Fruit fly (Drosophila melanogaster): ENCODE results near the gene Vha100-4.

Vha100-4 gene

DNA sequence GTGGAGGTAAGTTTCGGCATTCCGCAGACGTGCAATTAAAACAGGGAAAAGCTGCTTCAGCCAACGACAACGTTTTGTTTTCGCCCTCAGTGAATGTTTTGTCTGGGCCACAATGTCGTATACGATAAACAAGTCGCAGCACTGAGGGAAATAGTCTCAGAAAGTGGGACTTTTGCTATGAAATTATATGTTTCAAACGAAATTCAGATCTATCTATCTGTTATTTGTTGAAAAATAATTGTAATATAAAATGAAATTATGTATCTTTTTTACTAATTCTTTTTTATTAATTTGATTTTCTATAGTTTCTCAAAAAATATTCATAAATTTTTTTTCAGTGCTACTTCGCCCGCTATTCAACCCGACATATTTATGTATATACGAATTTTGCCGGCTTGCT is 3.8 kb upstream of the Vha100-4 start (continued):
- TF ChIP-seq bigmax (GFP tag; optimal IDR thresholded peaks at IDR 0.05) = no peak
- peak; percentile 60 for TF ChIP-seq CoRest (tag; optimal IDR thresholded peaks at IDR 0.05)
- TF ChIP-seq NFAT (GFP tag; IDR thresholded peaks at IDR 0.05) = peak; percentile 43; the same call in 1 of the 2 replicates
- no peak for TF ChIP-seq D19B (GFP tag; optimal IDR thresholded peaks at IDR 0.05)
- no peak for TF ChIP-seq CG4424 (GFP tag; optimal IDR thresholded peaks at IDR 0.05)
- TF ChIP-seq CG18476 (GFP tag; optimal IDR thresholded peaks at IDR 0.05) = no peak
- peak; percentile 39 for TF ChIP-seq ind (GFP tag; optimal IDR thresholded peaks at IDR 0.05)
- peak; percentile 46 for TF ChIP-seq CG10979 (tag; optimal IDR thresholded peaks at IDR 0.05)
- peak; percentile 73 for TF ChIP-seq CG9932 (GFP tag; IDR thresholded peaks at IDR 0.05)
- TF ChIP-seq kay (GFP tag; optimal IDR thresholded peaks at IDR 0.05) = no peak
- no peak for TF ChIP-seq Ets97D (GFP tag; optimal IDR thresholded peaks at IDR 0.05)
- peak; percentile 50 for TF ChIP-seq Oli (tag; optimal IDR thresholded peaks at IDR 0.05)
- TF ChIP-seq ems (GFP tag; optimal IDR thresholded peaks at IDR 0.05) = no peak
- no peak for TF ChIP-seq Hsf (GFP tag; optimal IDR thresholded peaks at IDR 0.05)
- TF ChIP-seq gem (tag; optimal IDR thresholded peaks at IDR 0.05) = peak; percentile 79
- peak; percentile 31; the same call in 1 of the 2 replicates for TF ChIP-seq CG17328 (GFP tag; IDR thresholded peaks at IDR 0.05)
- peak; percentile 76 for TF ChIP-seq slbo (GFP tag; IDR thresholded peaks at IDR 0.05)
- TF ChIP-seq vnd (GFP tag; IDR thresholded peaks at IDR 0.05; ENCODE audit: partially characterized antibody) = no peak
- TF ChIP-seq Scr (GFP tag; IDR thresholded peaks at IDR 0.05; ENCODE audit: partially characterized antibody) = no peak
- TF ChIP-seq CG31441 (GFP tag; IDR thresholded peaks at IDR 0.05) = no peak; the same call in 1 of the 2 replicates
- TF ChIP-seq lbe (GFP tag; optimal IDR thresholded peaks at IDR 0.05) = peak; percentile 62
- 0 out of 3 replicates have a peak, but pooled peaks have one; percentile 47 for TF ChIP-seq ci (GFP tag; IDR thresholded peaks at IDR 0.05)
- TF ChIP-seq CG12299 (tag; optimal IDR thresholded peaks at IDR 0.05) = peak; percentile 21
- TF ChIP-seq Blimp-1 (GFP tag; optimal IDR thresholded peaks at IDR 0.05) = no peak
- TF ChIP-seq nerfin-2 (GFP tag; IDR thresholded peaks at IDR 0.05; ENCODE audit: partially characterized antibody) = no peak
- no peak for TF ChIP-seq Eip74EF (GFP tag; optimal IDR thresholded peaks at IDR 0.05)
- TF ChIP-seq MTF-1 (GFP tag; optimal IDR thresholded peaks at IDR 0.05; ENCODE audit: borderline replicate concordance) = no peak
- TF ChIP-seq pnt (GFP tag; optimal IDR thresholded peaks at IDR 0.05) = no peak
- no peak for TF ChIP-seq CG18764 (GFP tag; optimal IDR thresholded peaks at IDR 0.05)
- TF ChIP-seq pan (optimal IDR thresholded peaks at IDR 0.05) = no peak
- TF ChIP-seq pan (GFP tag; optimal IDR thresholded peaks at IDR 0.05 in 1 of 2, IDR thresholded peaks at IDR 0.05 in 1 of 2) = peak in 1 of 2 experiments; percentile 68
- TF ChIP-seq CG11560 (tag; IDR thresholded peaks at IDR 0.05) = no peak
- no peak for TF ChIP-seq mld (GFP tag; IDR thresholded peaks at IDR 0.05; ENCODE audit: partially characterized antibody)
- TF ChIP-seq cas (GFP tag; IDR thresholded peaks at IDR 0.05) = no peak
- peak; percentile 66; the same call in 2 of the 3 replicates for TF ChIP-seq CG34422 (GFP tag; IDR thresholded peaks at IDR 0.05)
- TF ChIP-seq fd3F (GFP tag; optimal IDR thresholded peaks at IDR 0.05) = peak; percentile 32
- no peak for TF ChIP-seq eve (GFP tag; optimal IDR thresholded peaks at IDR 0.05)
- TF ChIP-seq HmgZ (tag; optimal IDR thresholded peaks at IDR 0.05) = peak; percentile 31
- no peak for TF ChIP-seq CG5180 (GFP tag; optimal IDR thresholded peaks at IDR 0.05)
- TF ChIP-seq CG18011 (GFP tag; optimal IDR thresholded peaks at IDR 0.05) = peak; percentile 7
- TF ChIP-seq CG10543 (GFP tag; optimal IDR thresholded peaks at IDR 0.05) = no peak
- peak; percentile 54; the same call in 1 of the 3 replicates for TF ChIP-seq CG11695 (GFP tag; IDR thresholded peaks at IDR 0.05)
- no peak for TF ChIP-seq CG18262 (tag; optimal IDR thresholded peaks at IDR 0.05)
- peak; percentile 54 for TF ChIP-seq CG9727 (GFP tag; optimal IDR thresholded peaks at IDR 0.05)
- no peak for TF ChIP-seq HLH3B (GFP tag; IDR thresholded peaks at IDR 0.05)
- TF ChIP-seq gcm2 (GFP tag; optimal IDR thresholded peaks at IDR 0.05) = no peak
- TF ChIP-seq CG3281 (GFP tag; optimal IDR thresholded peaks at IDR 0.05) = peak; percentile 7
- peak; percentile 12 for TF ChIP-seq Nf-YB (GFP tag; optimal IDR thresholded peaks at IDR 0.05)
- peak; percentile 46; the same call in 1 of the 2 replicates for TF ChIP-seq CG32772 (GFP tag; IDR thresholded peaks at IDR 0.05)
- TF ChIP-seq sisA (GFP tag; IDR thresholded peaks at IDR 0.05) = no peak

Measured in whole organism, embryonic.